Fruit fly (Drosophila melanogaster): ENCODE data around the gene Atxn7.
A peak's percentile ranks its signal among the peaks of the same experiment; 100 is the strongest.

The Atxn7 gene

DNA sequence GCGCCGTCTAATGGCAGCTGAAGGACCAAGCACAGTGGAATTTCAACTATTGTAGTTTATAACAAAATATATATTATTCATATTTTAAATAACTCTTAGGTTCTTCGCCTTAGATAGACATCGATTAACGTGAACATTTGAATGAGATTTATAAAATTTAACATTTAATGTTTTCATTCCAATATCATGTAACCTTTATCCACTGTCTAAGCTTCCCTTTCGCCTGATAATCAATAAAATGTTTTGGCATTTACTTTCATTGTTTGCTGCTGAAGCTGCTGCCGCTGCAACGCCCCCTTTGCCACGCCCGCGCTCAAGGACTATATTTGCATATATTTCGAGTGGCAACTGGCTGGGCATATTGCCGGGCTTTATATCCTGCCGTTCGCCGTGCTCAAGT is 19.2 kb downstream of the Atxn7 start (continued):
- TF ChIP-seq ranshi (GFP tag; IDR thresholded peaks at IDR 0.05) = no peak
- no peak for TF ChIP-seq Chrac-16 (GFP tag; optimal IDR thresholded peaks at IDR 0.05)
- TF ChIP-seq btn (GFP tag; optimal IDR thresholded peaks at IDR 0.05) = no peak
- no peak for TF ChIP-seq croc (GFP tag; conservative IDR thresholded peaks at IDR 0.05)
- no peak for TF ChIP-seq mirr (GFP tag; optimal IDR thresholded peaks at IDR 0.05)
- no peak for TF ChIP-seq sc (optimal IDR thresholded peaks at IDR 0.05)
- no peak for TF ChIP-seq sc (GFP tag; optimal IDR thresholded peaks at IDR 0.05)
- TF ChIP-seq Fer1 (GFP tag; optimal IDR thresholded peaks at IDR 0.05) = peak; percentile 18
- no peak for TF ChIP-seq gce (GFP tag; IDR thresholded peaks at IDR 0.05)
- no peak for TF ChIP-seq CG1024 (GFP tag; IDR thresholded peaks at IDR 0.05)
- TF ChIP-seq CG9215 (GFP tag; IDR thresholded peaks at IDR 0.05) = no peak
- no peak for TF ChIP-seq bab2 (GFP tag; optimal IDR thresholded peaks at IDR 0.05)
- TF ChIP-seq Ets97D (GFP tag; optimal IDR thresholded peaks at IDR 0.05) = no peak
- TF ChIP-seq gcm (GFP tag; optimal IDR thresholded peaks at IDR 0.05) = no peak
- no peak for TF ChIP-seq CG34422 (GFP tag; IDR thresholded peaks at IDR 0.05)
- no peak for TF ChIP-seq CG11247 (GFP tag; IDR thresholded peaks at IDR 0.05)
- TF ChIP-seq cad (GFP tag; optimal IDR thresholded peaks at IDR 0.05) = no peak
- no peak for TF ChIP-seq CG8290 (GFP tag; optimal IDR thresholded peaks at IDR 0.05)
- TF ChIP-seq CG8290 (tag; optimal IDR thresholded peaks at IDR 0.05) = no peak
- no peak for TF ChIP-seq CG14965 (GFP tag; optimal IDR thresholded peaks at IDR 0.05; ENCODE audit: borderline replicate concordance)
- TF ChIP-seq Mes4 (GFP tag; optimal IDR thresholded peaks at IDR 0.05) = no peak
- no peak for TF ChIP-seq CG7786 (GFP tag; optimal IDR thresholded peaks at IDR 0.05)
- TF ChIP-seq bcd (GFP tag; optimal IDR thresholded peaks at IDR 0.05) = no peak
- TF ChIP-seq NFAT (GFP tag; IDR thresholded peaks at IDR 0.05) = no peak
- TF ChIP-seq ATbp (GFP tag; optimal IDR thresholded peaks at IDR 0.05) = peak; percentile 3
- no peak for TF ChIP-seq NK7.1 (GFP tag; optimal IDR thresholded peaks at IDR 0.05)
- no peak for TF ChIP-seq CG7271 (tag; optimal IDR thresholded peaks at IDR 0.05)
- no peak for TF ChIP-seq Lhr (GFP tag; optimal IDR thresholded peaks at IDR 0.05)
- peak; percentile 4 for TF ChIP-seq PHDP (tag; optimal IDR thresholded peaks at IDR 0.05)
- TF ChIP-seq CG6654 (GFP tag; optimal IDR thresholded peaks at IDR 0.05) = no peak
- TF ChIP-seq bbx (GFP tag; IDR thresholded peaks at IDR 0.05; ENCODE audit: partially characterized antibody) = no peak
- TF ChIP-seq pho (GFP tag; optimal IDR thresholded peaks at IDR 0.05) = no peak
- TF ChIP-seq MESR4 (GFP tag; optimal IDR thresholded peaks at IDR 0.05) = no peak
- no peak for TF ChIP-seq repo (GFP tag; optimal IDR thresholded peaks at IDR 0.05)
- peak; percentile 16 for TF ChIP-seq CG7556 (GFP tag; optimal IDR thresholded peaks at IDR 0.05)
- no peak for TF ChIP-seq sna (GFP tag; IDR thresholded peaks at IDR 0.05; ENCODE audit: partially characterized antibody)
- no peak for TF ChIP-seq Tbp (GFP tag; optimal IDR thresholded peaks at IDR 0.05)
- no peak for TF ChIP-seq CG12942 (GFP tag; optimal IDR thresholded peaks at IDR 0.05)
- no peak for TF ChIP-seq fru (optimal IDR thresholded peaks at IDR 0.05)

DNA sequence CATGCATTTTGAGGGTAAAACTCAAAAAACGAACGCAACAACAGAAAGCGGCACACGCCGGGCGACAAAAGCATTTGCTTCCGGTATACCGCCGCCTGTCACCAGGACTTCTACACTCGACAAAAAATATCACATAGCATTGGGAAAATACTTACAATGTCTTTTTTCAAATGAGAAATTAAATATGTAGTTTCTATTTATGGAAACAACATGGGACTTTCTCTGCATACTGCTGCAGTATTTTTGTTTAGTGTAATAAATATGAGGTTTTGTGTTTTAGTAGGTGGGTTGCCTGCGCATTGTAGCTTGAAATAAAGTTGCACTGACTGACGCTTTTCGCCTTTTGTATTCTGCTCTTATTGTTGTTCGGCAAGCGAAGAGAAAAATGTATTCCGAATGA is 21.4 kb downstream of the Atxn7 start:
- TF ChIP-seq Dbx (GFP tag; IDR thresholded peaks at IDR 0.05) = no peak
- TF ChIP-seq Dip2 (GFP tag; IDR thresholded peaks at IDR 0.05) = no peak
- TF ChIP-seq dmrt11E (tag; optimal IDR thresholded peaks at IDR 0.05) = no peak
- peak; percentile 53 for TF ChIP-seq sens (GFP tag)
- no peak for TF ChIP-seq CG6765 (GFP tag; optimal IDR thresholded peaks at IDR 0.05)
- TF ChIP-seq caup (GFP tag; optimal IDR thresholded peaks at IDR 0.05; ENCODE audit: severe bottlenecking) = no peak
- no peak for TF ChIP-seq YL-1 (GFP tag; optimal IDR thresholded peaks at IDR 0.05)
- TF ChIP-seq CG11560 (tag; IDR thresholded peaks at IDR 0.05) = no peak
- no peak for TF ChIP-seq CG4730 (GFP tag; IDR thresholded peaks at IDR 0.05)
- no peak for TF ChIP-seq CG6854 (GFP tag; optimal IDR thresholded peaks at IDR 0.05)
- TF ChIP-seq MESR4 (GFP tag; optimal IDR thresholded peaks at IDR 0.05) = no peak
- TF ChIP-seq schlank (tag; optimal IDR thresholded peaks at IDR 0.05) = no peak
- no peak for TF ChIP-seq CG9797 (GFP tag; optimal IDR thresholded peaks at IDR 0.05)
- TF ChIP-seq HHEX (GFP tag; optimal IDR thresholded peaks at IDR 0.05) = no peak
- TF ChIP-seq Ets97D (GFP tag; optimal IDR thresholded peaks at IDR 0.05) = no peak
- no peak for TF ChIP-seq NK7.1 (GFP tag; optimal IDR thresholded peaks at IDR 0.05)
- TF ChIP-seq CG7745 (tag; optimal IDR thresholded peaks at IDR 0.05) = no peak
- no peak for TF ChIP-seq CG17802 (tag; optimal IDR thresholded peaks at IDR 0.05)
- TF ChIP-seq unpg (GFP tag; optimal IDR thresholded peaks at IDR 0.05) = no peak

Data from whole organism, embryonic.